Worm (Caenorhabditis elegans) whole organism, midembryonic: ENCODE data around the gene clec-9.

Source experiments
- T22C8.4 ChIP-seq: fragments of 200-800 bp; sonication (Bioruptor generic); IDR thresholded peaks from 2 replicates; pipeline ENCODE4 v1.3.6; 2022; ENCODE audit warnings: missing genetic modification characterization, missing compliant biosample characterization
- cog-1 ChIP-seq: sonication (generic microtip); optimal IDR thresholded peaks from 2 replicates; lab custom pipeline; 2016; ENCODE audit warnings: missing genetic modification characterization, missing compliant biosample characterization
- flt-1 ChIP-seq: fragments of 200-800 bp; sonication (Bioruptor generic); IDR thresholded peaks from 2 replicates; pipeline ENCODE4 v1.3.6; 2022; ENCODE audit warnings: missing genetic modification characterization, missing compliant biosample characterization
- klf-2 ChIP-seq: fragments of 200-800 bp; sonication (Bioruptor generic); conservative IDR thresholded peaks from 2 replicates; pipeline ENCODE4 v1.3.6; 2022; ENCODE audit warnings: missing genetic modification reagents, missing genetic modification characterization, missing compliant biosample characterization
- med-1 ChIP-seq: sonication (generic microtip); optimal IDR thresholded peaks from 2 replicates; lab custom pipeline; 2017; ENCODE audit warnings: missing genetic modification characterization, mild to moderate bottlenecking, missing compliant biosample characterization, antibody characterized with exemption, missing genetic modification reagents; ENCODE audit not compliant: insufficient read depth
- ref-1 ChIP-seq: fragments of 200-800 bp; sonication (Bioruptor generic); conservative IDR thresholded peaks from 2 replicates; pipeline ENCODE4 v1.3.6; 2022; ENCODE audit warnings: missing genetic modification reagents, missing genetic modification characterization, missing compliant biosample characterization
- tab-1 ChIP-seq: fragments of 200-800 bp; sonication (Bioruptor generic); IDR thresholded peaks from 2 replicates; pipeline ENCODE4 v1.3.6; 2022; ENCODE audit warnings: missing genetic modification characterization, missing compliant biosample characterization
- ztf-23 ChIP-seq: fragments of 200-800 bp; sonication (Bioruptor generic); IDR thresholded peaks from 2 replicates; pipeline ENCODE4 v1.3.6; 2022; ENCODE audit warnings: missing genetic modification reagents, missing genetic modification characterization, missing compliant biosample characterization
- ztf-29 ChIP-seq: fragments of 200-800 bp; sonication (Bioruptor generic); IDR thresholded peaks from 2 replicates; pipeline ENCODE4 v1.3.6; 2022; ENCODE audit warnings: missing genetic modification reagents, missing genetic modification characterization, missing compliant biosample characterization

- TF ChIP-seq flt-1 (GFP tag; lab: Robert Waterston, UW) (no peak), klf-2 (GFP tag; lab: Robert Waterston, UW) (no peak), cog-1 (tag; lab: Kevin White, UChicago) (no peak), ref-1 (GFP tag; lab: Robert Waterston, UW) (no peak), tab-1 (no peak), med-1 (GFP tag; lab: Kevin White, UChicago) (no peak), T22C8.4 (GFP tag; lab: Robert Waterston, UW) (no peak), ztf-29 (GFP tag; lab: Robert Waterston, UW) (no peak), ztf-23 (GFP tag; lab: Robert Waterston, UW) (no peak)
Observed at ce11 chrV:16679237-16679636, 27.2 kb downstream of the clec-9 start, which contains the start of gene srz-103.
